Fruit fly (Drosophila melanogaster) whole organism, wandering third instar larva: ENCODE data around the gene CG7054.
A peak's percentile ranks its signal among the peaks of the same experiment; 100 is the strongest.

Source experiments
- Abd-B ChIP-seq: fragments of >200 bp; optimal IDR thresholded peaks from 2 replicates; lab custom pipeline; 2017; ENCODE audit warnings: missing biosample characterization, missing genetic modification characterization
- CG32264 ChIP-seq: fragments of 200-800 bp; sonication (Bioruptor generic); optimal IDR thresholded peaks from 2 replicates; lab custom pipeline; 2016; ENCODE audit warnings: missing biosample characterization, missing genetic modification characterization
- CG9705 ChIP-seq: fragments of 200-800 bp; sonication (Bioruptor generic); optimal IDR thresholded peaks from 2 replicates; lab custom pipeline; 2018; ENCODE audit warnings: missing biosample characterization, mild to moderate bottlenecking, missing genetic modification characterization
- Dfd ChIP-seq: fragments of >200 bp; optimal IDR thresholded peaks from 2 replicates; lab custom pipeline; 2017; ENCODE audit warnings: missing biosample characterization, missing genetic modification characterization
- Dif ChIP-seq: fragments of 200-275, 200-300 bp; sonication (Bioruptor generic); optimal IDR thresholded peaks from 2 replicates; lab custom pipeline; 2018; ENCODE audit warnings: missing biosample characterization, missing genetic modification characterization; ENCODE audit not compliant: partially characterized antibody
- GATAd ChIP-seq: sonication (Bioruptor generic); optimal IDR thresholded peaks from 2 replicates; lab custom pipeline; 2016; ENCODE audit warnings: missing biosample characterization, missing genetic modification characterization
- HLH106 ChIP-seq: fragments of 200-800 bp; optimal IDR thresholded peaks from 3 replicates; lab custom pipeline; 2019; ENCODE audit warnings: missing biosample characterization, mild to moderate bottlenecking, missing genetic modification characterization, moderate library complexity
- Hnf4 ChIP-seq: fragments of 200-800 bp; sonication (Bioruptor generic); optimal IDR thresholded peaks from 2 replicates; lab custom pipeline; 2016; ENCODE audit warnings: missing biosample characterization, mild to moderate bottlenecking, missing genetic modification characterization
- Hr78 ChIP-seq: fragments of >200 bp; optimal IDR thresholded peaks from 2 replicates; lab custom pipeline; 2017; ENCODE audit warnings: missing biosample characterization, missing genetic modification characterization
- Hr83 ChIP-seq: fragments of 200-300 bp; sonication (Bioruptor generic); optimal IDR thresholded peaks from 2 replicates; lab custom pipeline; 2016; ENCODE audit warnings: missing biosample characterization, mild to moderate bottlenecking, missing genetic modification characterization, moderate library complexity; ENCODE audit not compliant: poor library complexity, severe bottlenecking
- Jra ChIP-seq: sonication (Bioruptor generic); optimal IDR thresholded peaks from 2 replicates; lab custom pipeline; 2016; ENCODE audit warnings: missing biosample characterization, missing genetic modification characterization
- Mio ChIP-seq: sonication (Bioruptor generic); optimal IDR thresholded peaks from 2 replicates; lab custom pipeline; 2016; ENCODE audit warnings: missing biosample characterization, missing genetic modification characterization
- Myc ChIP-seq: fragments of >200 bp; optimal IDR thresholded peaks from 2 replicates; lab custom pipeline; 2017
- N ChIP-seq: fragments of >200 bp; optimal IDR thresholded peaks from 2 replicates; lab custom pipeline; 2018; ENCODE audit warnings: missing biosample characterization, missing external identifiers, missing genetic modification characterization
- OdsH ChIP-seq: fragments of 200-800 bp; sonication (Bioruptor generic); optimal IDR thresholded peaks from 2 replicates; lab custom pipeline; 2016; ENCODE audit warnings: missing biosample characterization, mild to moderate bottlenecking, missing genetic modification characterization
- Rel ChIP-seq, 2 experiments: fragments of 200-800 bp; sonication (Bioruptor generic) in 1 of 2; optimal IDR thresholded peaks; 2 replicates in 1 of 2; 3 replicates in 1 of 2; lab custom pipeline; 2016 to 2019; ENCODE audit warnings: mild to moderate bottlenecking in 2 of 2, missing biosample characterization in 2 of 2, missing genetic modification characterization in 2 of 2, moderate library complexity in 1 of 2
- Sp1 ChIP-seq: fragments of 200-800 bp; sonication (Bioruptor generic); optimal IDR thresholded peaks from 3 replicates; lab custom pipeline; 2019; ENCODE audit warnings: missing biosample characterization, mild to moderate bottlenecking, missing genetic modification characterization, moderate library complexity
- Vsx2 ChIP-seq: fragments of 200-300, 225-300 bp; sonication (Bioruptor generic); optimal IDR thresholded peaks from 2 replicates; lab custom pipeline; 2018; ENCODE audit warnings: missing biosample characterization, missing genetic modification characterization; ENCODE audit not compliant: partially characterized antibody
- br ChIP-seq: fragments of 200-800 bp; sonication (Bioruptor generic); optimal IDR thresholded peaks from 2 replicates; lab custom pipeline; 2016; ENCODE audit warnings: missing biosample characterization, missing genetic modification characterization
- brk ChIP-seq: fragments of 200-800 bp; sonication (Bioruptor generic); optimal IDR thresholded peaks from 2 replicates; lab custom pipeline; 2016; ENCODE audit warnings: missing biosample characterization, mild to moderate bottlenecking, missing genetic modification characterization
- dl ChIP-seq, 2 experiments: fragments of 175-275, 200-275 bp in 1 of 2; fragments of 200-275 bp in 1 of 2; sonication (Bioruptor generic); optimal IDR thresholded peaks; lab custom pipeline; 2018; ENCODE audit warnings: mild to moderate bottlenecking in 2 of 2, missing biosample characterization in 2 of 2, missing genetic modification characterization in 2 of 2, moderate library complexity in 2 of 2; ENCODE audit not compliant: partially characterized antibody in 2 of 2, insufficient read depth in 1 of 2
- dmrt93B ChIP-seq: fragments of 200-800 bp; sonication (Bioruptor generic); optimal IDR thresholded peaks from 2 replicates; lab custom pipeline; 2018; ENCODE audit warnings: missing biosample characterization, mild to moderate bottlenecking, missing genetic modification characterization
- ey ChIP-seq: fragments of 200-800 bp; sonication (Bioruptor generic); optimal IDR thresholded peaks from 2 replicates; lab custom pipeline; 2016; ENCODE audit warnings: missing biosample characterization, missing genetic modification characterization
- foxo ChIP-seq, 2 experiments: fragments of 200-800 bp; sonication (Bioruptor generic); optimal IDR thresholded peaks; 2 replicates in 1 of 2; 3 replicates in 1 of 2; lab custom pipeline; 2016 to 2017; ENCODE audit warnings: missing biosample characterization in 2 of 2, missing genetic modification characterization in 2 of 2
- h ChIP-seq: fragments of 200-800 bp; sonication (Bioruptor generic); optimal IDR thresholded peaks from 3 replicates; lab custom pipeline; 2016; ENCODE audit warnings: missing biosample characterization, mild to moderate bottlenecking, missing genetic modification characterization
- jim ChIP-seq: fragments of 175-275, 200-325 bp; sonication (Bioruptor generic); optimal IDR thresholded peaks from 2 replicates; lab custom pipeline; 2016; ENCODE audit warnings: missing biosample characterization, mild to moderate bottlenecking, missing genetic modification characterization
- lola ChIP-seq: fragments of >200 bp; optimal IDR thresholded peaks from 2 replicates; lab custom pipeline; 2017; ENCODE audit warnings: missing biosample characterization, missing genetic modification characterization
- psq ChIP-seq: fragments of 200-800 bp; sonication (Bioruptor generic); optimal IDR thresholded peaks from 3 replicates; lab custom pipeline; 2017; ENCODE audit warnings: missing biosample characterization, mild to moderate bottlenecking, missing genetic modification characterization, moderate library complexity
- rgr ChIP-seq: fragments of 200-800 bp; sonication (Bioruptor generic); optimal IDR thresholded peaks from 3 replicates; lab custom pipeline; 2016; ENCODE audit warnings: missing biosample characterization, mild to moderate bottlenecking, missing genetic modification characterization
- sage ChIP-seq: fragments of 200-800 bp; sonication (Bioruptor generic); optimal IDR thresholded peaks from 2 replicates; lab custom pipeline; 2016; ENCODE audit warnings: missing biosample characterization, mild to moderate bottlenecking, missing genetic modification characterization
- sv ChIP-seq: fragments of 200-800 bp; sonication (Bioruptor generic); optimal IDR thresholded peaks from 3 replicates; lab custom pipeline; 2016; ENCODE audit warnings: missing biosample characterization, missing genetic modification characterization
- tai ChIP-seq: sonication (Bioruptor generic); optimal IDR thresholded peaks from 2 replicates; lab custom pipeline; 2016; ENCODE audit warnings: missing biosample characterization, missing genetic modification characterization
- woc ChIP-seq: sonication (Bioruptor generic); optimal IDR thresholded peaks from 2 replicates; lab custom pipeline; 2016; ENCODE audit warnings: missing biosample characterization, mild to moderate bottlenecking, missing genetic modification characterization

Gene CG7054

dm6 chr3R:22464611-22465113, at the start of gene CG7054:
TSS of gene CG7054 (plus strand) at chr3R:22464985.
- TF ChIP-seq HLH106 (no peak), Hr83 (GFP tag; lab: Kevin White, UChicago) (no peak), CG9705 (GFP tag; lab: Kevin White, UChicago) (no peak), tai (GFP tag; lab: Kevin White, UChicago) (no peak), Hnf4 (GFP tag; lab: Kevin White, UChicago) (no peak), Rel (GFP tag; optimal IDR thresholded peaks at IDR 0.05; lab: Kevin White, UChicago) (no peak), Rel (tag; optimal IDR thresholded peaks at IDR 0.05; lab: Kevin White, UChicago) (peak; percentile 45), br (GFP tag; lab: Kevin White, UChicago) (peak; percentile 19), sv (GFP tag; lab: Kevin White, UChicago) (no peak), CG32264 (GFP tag; lab: Kevin White, UChicago) (no peak), foxo (GFP tag; optimal IDR thresholded peaks at IDR 0.05; lab: Kevin White, UChicago) (peak in 1 of 2 experiments; percentile 20), brk (GFP tag; lab: Kevin White, UChicago) (no peak), Sp1 (GFP tag; lab: Kevin White, UChicago) (peak; percentile 27), jim (GFP tag; lab: Kevin White, UChicago) (no peak), h (GFP tag; lab: Kevin White, UChicago) (peak; percentile 12), Dfd (GFP tag; lab: Kevin White, UChicago) (no peak), OdsH (GFP tag; lab: Kevin White, UChicago) (no peak), lola (GFP tag; lab: Kevin White, UChicago) (no peak), GATAd (GFP tag; lab: Kevin White, UChicago) (no peak), Hr78 (no peak), dl (GFP tag; optimal IDR thresholded peaks at IDR 0.05; lab: Kevin White, UChicago; ENCODE audit: insufficient read depth in 1 of 2, partially characterized antibody in 2 of 2) (no peak), sage (GFP tag; lab: Kevin White, UChicago) (no peak), Abd-B (GFP tag; lab: Kevin White, UChicago) (no peak), woc (GFP tag; lab: Kevin White, UChicago) (no peak), ey (no peak), rgr (GFP tag; lab: Kevin White, UChicago) (no peak), Mio (GFP tag; lab: Kevin White, UChicago) (no peak), Vsx2 (GFP tag; lab: Kevin White, UChicago) (no peak), Dif (GFP tag; lab: Kevin White, UChicago) (no peak), Jra (GFP tag; lab: Kevin White, UChicago) (no peak)

dm6 chr3R:22420911-22421310, 43.9 kb upstream of the CG7054 start, which contains the start of the genes Nop56 and mats:
TSS of gene Nop56 (minus strand) at chr3R:22421068.
TSS of gene mats (plus strand) at chr3R:22421161.
- TF ChIP-seq h (GFP tag; lab: Kevin White, UChicago) (peak; percentile 51), Vsx2 (GFP tag; lab: Kevin White, UChicago) (peak; percentile 55), woc (GFP tag; lab: Kevin White, UChicago) (no peak), Sp1 (GFP tag; lab: Kevin White, UChicago) (peak; percentile 7), tai (GFP tag; lab: Kevin White, UChicago) (no peak), rgr (GFP tag; lab: Kevin White, UChicago) (peak; percentile 55), psq (GFP tag; lab: Kevin White, UChicago) (no peak), Hr83 (GFP tag; lab: Kevin White, UChicago) (no peak), lola (GFP tag; lab: Kevin White, UChicago) (no peak), Hr78 (no peak), sage (GFP tag; lab: Kevin White, UChicago) (peak; percentile 31), Rel (GFP tag; optimal IDR thresholded peaks at IDR 0.05; lab: Kevin White, UChicago) (no peak), Rel (tag; optimal IDR thresholded peaks at IDR 0.05; lab: Kevin White, UChicago) (peak; percentile 42), brk (GFP tag; lab: Kevin White, UChicago) (no peak), GATAd (GFP tag; lab: Kevin White, UChicago) (no peak), dl (GFP tag; optimal IDR thresholded peaks at IDR 0.05; lab: Kevin White, UChicago; ENCODE audit: insufficient read depth in 1 of 2, partially characterized antibody in 2 of 2) (no peak), br (GFP tag; lab: Kevin White, UChicago) (peak; percentile 22), Dif (GFP tag; lab: Kevin White, UChicago) (peak; percentile 15), OdsH (GFP tag; lab: Kevin White, UChicago) (no peak), Myc (lab: Kevin White, UChicago) (peak; percentile 79), dmrt93B (GFP tag; lab: Kevin White, UChicago) (no peak), ey (no peak), N (GFP tag; lab: Kevin White, UChicago) (no peak), Hnf4 (GFP tag; lab: Kevin White, UChicago) (no peak), foxo (GFP tag; optimal IDR thresholded peaks at IDR 0.05; lab: Kevin White, UChicago) (no peak), sv (GFP tag; lab: Kevin White, UChicago) (no peak)
- TF ChIP-seq, all 38 proteins: peak for 9
